ENCODE assay signal across 1 fruit fly cellular context in genomic region chr2L:20844381-20844780, dm6.
TF ChIP-seq lines count a peak whose summit lies in the region.

No protein-coding gene starts in this region.

TF ChIP-seq in whole organism, prepupa, 60 proteins besides CTCF, POLR2A, EP300 and RAD21 (continued from another document):
- TF ChIP-seq Sox102F (GFP tag; optimal IDR thresholded peaks at IDR 0.05; lab: Kevin White, UChicago) (no peak), fd85E (GFP tag; optimal IDR thresholded peaks at IDR 0.05; lab: Kevin White, UChicago) (no peak), Eip75B (GFP tag; optimal IDR thresholded peaks at IDR 0.05; lab: Kevin White, UChicago) (no peak), pdm3 (GFP tag; optimal IDR thresholded peaks at IDR 0.05; lab: Kevin White, UChicago) (peak; percentile 25), CG6792 (GFP tag; optimal IDR thresholded peaks at IDR 0.05; lab: Kevin White, UChicago) (no peak), fd59A (GFP tag; optimal IDR thresholded peaks at IDR 0.05; lab: Kevin White, UChicago) (no peak), Ets21C (GFP tag; optimal IDR thresholded peaks at IDR 0.05; lab: Kevin White, UChicago) (no peak), achi (GFP tag; optimal IDR thresholded peaks at IDR 0.05; lab: Kevin White, UChicago) (peak; percentile 15), CG31627 (GFP tag; optimal IDR thresholded peaks at IDR 0.05; lab: Kevin White, UChicago) (no peak), Met (GFP tag; optimal IDR thresholded peaks at IDR 0.05; lab: Kevin White, UChicago) (no peak), Sox14 (GFP tag; optimal IDR thresholded peaks at IDR 0.05; lab: Kevin White, UChicago) (no peak), CG15336 (GFP tag; IDR thresholded peaks at IDR 0.05; lab: Robert Waterston, UW) (peak; percentile 59), dac (GFP tag; optimal IDR thresholded peaks at IDR 0.05; lab: Kevin White, UChicago) (no peak), cyc (GFP tag; optimal IDR thresholded peaks at IDR 0.05; lab: Kevin White, UChicago) (no peak), Smox (GFP tag; optimal IDR thresholded peaks at IDR 0.05; lab: Kevin White, UChicago) (no peak)
